Worm (Caenorhabditis elegans) whole organism, L4 larva: ENCODE data around the gene Y43C5A.2.

ENCODE experiments used
- T26A8.4 ChIP-seq: fragments of 200-800 bp; sonication (Bioruptor generic); IDR thresholded peaks from 2 replicates; pipeline ENCODE4 v1.3.6; 2022; ENCODE audit warnings: missing genetic modification characterization, missing compliant biosample characterization
- ZK337.2 ChIP-seq: fragments of 200-800 bp; sonication (Bioruptor generic); IDR thresholded peaks from 2 replicates; pipeline ENCODE4 v1.3.6; 2022; ENCODE audit warnings: missing genetic modification reagents, missing genetic modification characterization, missing compliant biosample characterization
- aha-1 ChIP-seq: fragments of 150-350 bp; peaks from one replicate; lab custom pipeline; 2014; ENCODE audit warnings: missing biosample characterization, missing genetic modification characterization
- ama-1 ChIP-seq: fragments of 150-350 bp; optimal IDR thresholded peaks from 2 replicates; lab custom pipeline; 2014; ENCODE audit warnings: inconsistent platforms, mixed read lengths
- arid-1 ChIP-seq: fragments of 200-800 bp; sonication (Bioruptor generic); conservative IDR thresholded peaks from 2 replicates; pipeline ENCODE4 v1.3.6; 2022; ENCODE audit warnings: missing genetic modification reagents, missing genetic modification characterization, missing compliant biosample characterization
- ceh-44 ChIP-seq: fragments of 200-800 bp; sonication (Bioruptor generic); IDR thresholded peaks from 2 replicates; pipeline ENCODE4 v1.3.6; 2022; ENCODE audit warnings: missing genetic modification reagents, missing genetic modification characterization, missing compliant biosample characterization
- ces-1 ChIP-seq: fragments of 150-350 bp; sonication (generic microtip); optimal IDR thresholded peaks from 4 replicates; lab custom pipeline; 2014; ENCODE audit warnings: missing biosample characterization, missing genetic modification reagents, missing genetic modification characterization
- daf-12 ChIP-seq: fragments of 150-350 bp; optimal IDR thresholded peaks from 2 replicates; lab custom pipeline; 2014; ENCODE audit warnings: missing biosample characterization, missing genetic modification reagents, missing genetic modification characterization
- daf-16 ChIP-seq, 3 experiments: sonication (generic microtip); optimal IDR thresholded peaks; 2 replicates each; lab custom pipeline; 2016 to 2017; ENCODE audit warnings: missing genetic modification characterization in 3 of 3, missing genetic modification reagents in 3 of 3, mild to moderate bottlenecking in 2 of 3, missing compliant biosample characterization in 2 of 3, missing biosample characterization in 1 of 3, moderate library complexity in 1 of 3
- daf-19 ChIP-seq: fragments of 200-800 bp; sonication (Bioruptor generic); conservative IDR thresholded peaks from 2 replicates; pipeline ENCODE4 v1.3.6; 2022; ENCODE audit warnings: missing genetic modification characterization, missing compliant biosample characterization
- daf-8 ChIP-seq: fragments of 200-800 bp; sonication (Bioruptor generic); IDR thresholded peaks from 2 replicates; pipeline ENCODE4 v1.3.6; 2022; ENCODE audit warnings: missing genetic modification characterization, missing compliant biosample characterization
- dmd-9 ChIP-seq: fragments of 200-800 bp; sonication (Bioruptor generic); IDR thresholded peaks from 2 replicates; pipeline ENCODE4 v1.3.6; 2022; ENCODE audit warnings: missing genetic modification reagents, missing genetic modification characterization, missing compliant biosample characterization
- dve-1 ChIP-seq: sonication (generic microtip); optimal IDR thresholded peaks from 2 replicates; lab custom pipeline; 2017; ENCODE audit warnings: antibody characterized with exemption, mild to moderate bottlenecking, missing genetic modification characterization, missing compliant biosample characterization; ENCODE audit not compliant: insufficient read depth
- egl-27 ChIP-seq: sonication (generic microtip); optimal IDR thresholded peaks from 3 replicates; lab custom pipeline; 2017; ENCODE audit warnings: missing biosample characterization, missing genetic modification reagents, missing genetic modification characterization
- hif-1 ChIP-seq, 2 experiments: sonication (generic microtip); optimal IDR thresholded peaks; 2 replicates each; lab custom pipeline; 2016 to 2017; ENCODE audit warnings: missing compliant biosample characterization in 2 of 2, missing genetic modification characterization in 2 of 2, missing genetic modification reagents in 2 of 2, missing genotype in 2 of 2, mild to moderate bottlenecking in 1 of 2
- hlh-11 ChIP-seq: fragments of 200-800 bp; sonication (Bioruptor generic); optimal IDR thresholded peaks from 2 replicates; lab custom pipeline; 2018; ENCODE audit warnings: mild to moderate bottlenecking, missing genetic modification characterization, missing compliant biosample characterization
- jun-1 ChIP-seq: fragments of 150-350 bp; optimal IDR thresholded peaks from 2 replicates; lab custom pipeline; 2014; ENCODE audit warnings: missing biosample characterization, missing genetic modification reagents, missing genetic modification characterization
- lin-38 ChIP-seq: fragments of 200-800 bp; sonication (Bioruptor generic); IDR thresholded peaks from 2 replicates; pipeline ENCODE4 v1.3.6; 2022; ENCODE audit warnings: missing genetic modification reagents, missing genetic modification characterization, missing compliant biosample characterization
- lir-3 ChIP-seq: sonication (generic microtip); optimal IDR thresholded peaks from 2 replicates; lab custom pipeline; 2016; ENCODE audit warnings: mild to moderate bottlenecking, missing genetic modification characterization, missing compliant biosample characterization
- madf-9 ChIP-seq: fragments of 200-800 bp; sonication (Bioruptor generic); conservative IDR thresholded peaks from 2 replicates; pipeline ENCODE4 v1.3.6; 2022; ENCODE audit warnings: missing genetic modification reagents, missing genetic modification characterization, missing compliant biosample characterization
- mdt-29 ChIP-seq: fragments of 200-800 bp; sonication (Bioruptor generic); IDR thresholded peaks from 2 replicates; pipeline ENCODE4 v1.3.6; 2022; ENCODE audit warnings: missing genetic modification reagents, missing genetic modification characterization, missing compliant biosample characterization
- mes-2 ChIP-seq: sonication (generic microtip); optimal IDR thresholded peaks from 2 replicates; lab custom pipeline; 2016; ENCODE audit warnings: missing genotype, mild to moderate bottlenecking, missing genetic modification characterization, missing compliant biosample characterization; ENCODE audit not compliant: poor library complexity, severe bottlenecking
- mxl-2 ChIP-seq: fragments of 200-800 bp; sonication (Bioruptor generic); conservative IDR thresholded peaks from 2 replicates; pipeline ENCODE4 v1.3.6; 2022; ENCODE audit warnings: missing genetic modification reagents, missing genetic modification characterization, missing compliant biosample characterization
- mxl-3 ChIP-seq: fragments of 200-800 bp; sonication (Bioruptor generic); optimal IDR thresholded peaks from 2 replicates; lab custom pipeline; 2018; ENCODE audit warnings: mild to moderate bottlenecking, missing genetic modification characterization, missing compliant biosample characterization
- nhr-111 ChIP-seq: fragments of 200-800 bp; sonication (Bioruptor generic); optimal IDR thresholded peaks from 2 replicates; lab custom pipeline; 2018; ENCODE audit warnings: mild to moderate bottlenecking, missing genetic modification characterization, missing compliant biosample characterization
- nhr-25 ChIP-seq: sonication (generic microtip); optimal IDR thresholded peaks from 2 replicates; lab custom pipeline; 2017; ENCODE audit warnings: missing genetic modification characterization, mild to moderate bottlenecking, missing compliant biosample characterization, antibody characterized with exemption, moderate library complexity, borderline replicate concordance; ENCODE audit not compliant: insufficient read depth
- nhr-28 ChIP-seq: fragments of 150-350 bp; optimal IDR thresholded peaks from 2 replicates; lab custom pipeline; 2014; ENCODE audit warnings: missing biosample characterization, missing genetic modification characterization
- nhr-41 ChIP-seq: fragments of 200-800 bp; sonication (Bioruptor generic); IDR thresholded peaks from 2 replicates; pipeline ENCODE4 v1.3.6; 2022; ENCODE audit warnings: missing genetic modification reagents, missing genetic modification characterization, missing compliant biosample characterization
- nhr-48 ChIP-seq: sonication (generic microtip); optimal IDR thresholded peaks from 2 replicates; lab custom pipeline; 2016; ENCODE audit warnings: mild to moderate bottlenecking, missing genetic modification characterization, missing compliant biosample characterization
- nhr-76 ChIP-seq: fragments of 150-350 bp; optimal IDR thresholded peaks from 2 replicates; lab custom pipeline; 2014; ENCODE audit warnings: missing biosample characterization, missing genetic modification characterization
- nhr-77 ChIP-seq: fragments of 150-350 bp; optimal IDR thresholded peaks from 2 replicates; lab custom pipeline; 2014; ENCODE audit warnings: missing biosample characterization, missing genetic modification characterization
- pha-4 ChIP-seq, 2 experiments: fragments of 150-350 bp in 1 of 2; fragments of 200-800 bp in 1 of 2; sonication (Bioruptor generic) in 1 of 2; IDR thresholded peaks in 1 of 2; optimal IDR thresholded peaks in 1 of 2; 2 replicates each; pipeline versions ENCODE4 v1.3.6 to Lab custom; 2014 to 2022; ENCODE audit warnings: missing genetic modification characterization in 2 of 2, missing genetic modification reagents in 2 of 2, missing biosample characterization in 1 of 2, missing compliant biosample characterization in 1 of 2
- pqm-1 ChIP-seq: sonication (generic microtip); optimal IDR thresholded peaks from 2 replicates; lab custom pipeline; 2017; ENCODE audit warnings: missing biosample characterization, missing genetic modification characterization
- rbr-2 ChIP-seq: sonication (generic microtip); optimal IDR thresholded peaks from 2 replicates; lab custom pipeline; 2016; ENCODE audit warnings: missing genotype, missing genetic modification characterization, missing compliant biosample characterization
- saeg-2 ChIP-seq: fragments of 200-800 bp; sonication (Bioruptor generic); IDR thresholded peaks from 2 replicates; pipeline ENCODE4 v1.3.6; 2022; ENCODE audit warnings: missing genetic modification reagents, missing genetic modification characterization, missing compliant biosample characterization
- set-16 ChIP-seq: fragments of 200-800 bp; sonication (Bioruptor generic); IDR thresholded peaks from 2 replicates; pipeline ENCODE4 v1.3.6; 2022; ENCODE audit warnings: missing genetic modification reagents, missing genetic modification characterization, missing compliant biosample characterization
- snpc-1.2 ChIP-seq: fragments of 200-800 bp; sonication (Bioruptor generic); IDR thresholded peaks from 2 replicates; pipeline ENCODE4 v1.3.6; 2022; ENCODE audit warnings: missing genetic modification reagents, missing genetic modification characterization, missing compliant biosample characterization
- snpc-4 ChIP-seq: fragments of 150-350 bp; optimal IDR thresholded peaks from 2 replicates; lab custom pipeline; 2014; ENCODE audit warnings: missing biosample characterization, missing genetic modification characterization
- unc-130 ChIP-seq: sonication (generic microtip); optimal IDR thresholded peaks from 2 replicates; lab custom pipeline; 2016; ENCODE audit warnings: missing genetic modification reagents, missing genetic modification characterization, missing compliant biosample characterization
- unc-62 ChIP-seq, 3 experiments: fragments of 150-350 bp in 1 of 3; sonication (generic microtip); optimal IDR thresholded peaks in 2 of 3; peaks in 1 of 3; 1 replicate in 1 of 3; 2 replicates in 2 of 3; lab custom pipeline; 2014 to 2017; ENCODE audit warnings: missing biosample characterization in 3 of 3, missing genetic modification characterization in 3 of 3, missing genetic modification reagents in 3 of 3, missing genotype in 1 of 3
- zip-11 ChIP-seq: fragments of 200-800 bp; sonication (Bioruptor generic); IDR thresholded peaks from 2 replicates; pipeline ENCODE4 v1.3.6; 2022; ENCODE audit warnings: missing genetic modification characterization, missing compliant biosample characterization

Gene Y43C5A.2

DNA sequence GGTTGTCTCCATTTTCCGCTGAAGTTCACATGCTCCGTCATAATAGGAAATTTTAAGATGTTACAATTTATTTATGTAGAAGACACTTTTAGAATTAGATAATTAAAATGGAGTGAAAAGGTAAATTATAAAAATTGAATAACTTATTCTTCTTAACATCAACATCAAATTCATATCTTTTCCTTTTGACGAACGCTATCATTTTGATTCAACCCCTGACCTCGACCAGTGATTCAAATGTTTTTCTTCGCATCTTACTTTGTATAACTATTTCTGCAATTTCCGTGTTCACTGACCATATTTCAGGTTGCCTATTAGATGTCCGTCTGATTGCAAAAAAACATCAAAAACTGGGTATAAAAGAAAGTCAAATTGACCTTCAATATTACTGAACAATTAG lies 7.3 kb downstream of the Y43C5A.2 start, which contains the start of gene Y43C5A.7 (continued):
- TF ChIP-seq dmd-9 (GFP tag; lab: Robert Waterston, UW) (no peak), ZK337.2 (GFP tag; lab: Robert Waterston, UW) (no peak), pha-4 (GFP tag; IDR thresholded peaks at IDR 0.05; lab: Robert Waterston, UW) (no peak), pha-4 (tag; optimal IDR thresholded peaks at IDR 0.05; lab: Kevin White, UChicago) (no peak)

DNA sequence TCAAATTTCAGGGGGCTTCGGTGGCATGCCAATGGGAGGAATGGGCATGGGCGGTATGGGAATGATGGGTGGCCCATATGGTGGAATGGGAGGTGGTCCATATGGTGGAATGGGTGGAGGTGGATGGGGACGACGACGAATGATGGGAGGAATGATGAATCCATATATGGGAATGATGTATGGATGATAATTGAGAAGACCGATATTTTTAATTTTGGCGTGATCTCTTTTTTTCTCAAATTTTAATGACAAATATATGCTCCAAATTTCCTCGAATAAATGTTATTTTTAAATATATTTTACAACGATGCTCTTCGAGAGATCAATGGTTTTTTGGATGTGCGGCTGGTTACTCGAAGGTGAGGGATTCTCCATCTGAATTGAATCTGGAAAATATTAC lies 8.0 kb downstream of the Y43C5A.2 start, which contains the start of gene Y43C5A.4:
Gene Y43C5A.4 (plus strand): TSS at position 301 of the 400 bp plus-strand sequence.
- TF ChIP-seq rbr-2 (tag; lab: Kevin White, UChicago) (no peak), nhr-111 (GFP tag; lab: Kevin White, UChicago) (no peak), hif-1 (tag; optimal IDR thresholded peaks at IDR 0.05; lab: Kevin White, UChicago) (no peak), egl-27 (tag; lab: Kevin White, UChicago) (no peak)

DNA sequence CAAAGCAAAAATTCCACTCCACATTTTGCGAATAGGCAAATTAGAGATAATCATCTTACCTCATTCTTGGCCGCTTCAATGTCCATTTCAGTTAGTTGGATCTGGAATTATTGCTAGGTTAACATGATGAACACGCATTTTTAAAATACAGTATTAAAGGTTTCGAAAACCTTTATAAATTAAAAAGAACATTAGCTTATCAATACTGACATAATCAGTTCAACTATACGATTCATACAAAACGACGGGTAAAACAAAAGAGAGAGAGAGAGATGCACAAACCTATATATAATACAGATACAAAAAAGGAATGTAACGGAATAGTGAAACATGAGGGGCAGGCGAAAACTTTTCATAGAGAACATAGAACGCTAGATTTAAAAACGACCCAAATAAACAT lies 11.8 kb downstream of the Y43C5A.2 start, which contains the start of gene thk-1:
Gene thk-1 (minus strand): TSS at position 101 of the 400 bp plus-strand sequence.
- TF ChIP-seq jun-1 (tag; lab: Kevin White, UChicago) (no peak), unc-62 (GFP tag; optimal IDR thresholded peaks at IDR 0.05 in 1 of 2; lab: Kevin White, UChicago) (peak in 1 of 2 experiments; percentile 49), unc-62 (tag; optimal IDR thresholded peaks at IDR 0.05; lab: Kevin White, UChicago) (no peak), mes-2 (no peak), nhr-28 (tag; lab: Kevin White, UChicago) (peak; percentile 7), dve-1 (tag; lab: Kevin White, UChicago) (peak; percentile 12), aha-1 (tag; lab: Kevin White, UChicago) (peak; percentile 55), pqm-1 (tag; lab: Kevin White, UChicago) (peak; percentile 44)

- no peak for TF ChIP-seq lir-3 (tag; lab: Kevin White, UChicago)
- no peak for TF ChIP-seq pqm-1 (tag; lab: Kevin White, UChicago)
- no peak for TF ChIP-seq daf-8 (GFP tag; lab: Robert Waterston, UW)
- TF ChIP-seq nhr-76 (tag; lab: Kevin White, UChicago): no peak
- TF ChIP-seq nhr-41 (GFP tag; lab: Robert Waterston, UW): no peak
- TF ChIP-seq saeg-2 (GFP tag; lab: Robert Waterston, UW): no peak
- TF ChIP-seq daf-19: no peak
- TF ChIP-seq madf-9 (GFP tag; lab: Robert Waterston, UW): no peak
- no peak for TF ChIP-seq daf-16 (GFP tag; optimal IDR thresholded peaks at IDR 0.05; lab: Kevin White, UChicago)
- TF ChIP-seq daf-16 (tag; optimal IDR thresholded peaks at IDR 0.05; lab: Kevin White, UChicago): no peak
- TF ChIP-seq nhr-77 (tag; lab: Kevin White, UChicago): peak; percentile 33
- peak; percentile 77 for TF ChIP-seq lin-38 (GFP tag; lab: Robert Waterston, UW)
- peak; percentile 76 for TF ChIP-seq mes-2
- TF ChIP-seq nhr-25: peak; percentile 5
- peak; percentile 51 for TF ChIP-seq T26A8.4 (GFP tag; lab: Robert Waterston, UW)
- TF ChIP-seq arid-1 (GFP tag; lab: Robert Waterston, UW): 0 out of 2 replicates have a peak, but pooled peaks have one; percentile 14
- TF ChIP-seq ceh-44 (GFP tag; lab: Robert Waterston, UW): no peak
- TF ChIP-seq mdt-29 (GFP tag; lab: Robert Waterston, UW): no peak
- no peak for TF ChIP-seq unc-130 (GFP tag; lab: Kevin White, UChicago)
- TF ChIP-seq set-16 (GFP tag; lab: Robert Waterston, UW): peak; percentile 17; the same call in 1 of the 2 replicates
- TF ChIP-seq hlh-11: peak; percentile 70
- TF ChIP-seq nhr-48 (tag; lab: Kevin White, UChicago): no peak
- TF ChIP-seq mxl-2 (GFP tag; lab: Robert Waterston, UW): no peak
- TF ChIP-seq rbr-2 (tag; lab: Kevin White, UChicago): peak; percentile 67
- TF ChIP-seq snpc-1.2 (GFP tag; lab: Robert Waterston, UW): no peak
- TF ChIP-seq zip-11 (GFP tag; lab: Robert Waterston, UW): no peak
- TF ChIP-seq ama-1 (lab: Kevin White, UChicago): no peak
- TF ChIP-seq snpc-4 (tag; lab: Kevin White, UChicago): no peak
- TF ChIP-seq ces-1 (GFP tag; lab: Kevin White, UChicago): no peak
- TF ChIP-seq daf-12 (tag; lab: Kevin White, UChicago): no peak
- peak; percentile 87 for TF ChIP-seq mxl-3 (GFP tag; lab: Kevin White, UChicago)
- TF ChIP-seq dve-1 (tag; lab: Kevin White, UChicago): peak; percentile 47
Observed at ce11 chrIV:10284194-10284910, 14.7 kb downstream of the Y43C5A.2 start, which contains the start of gene rad-51. Gene rad-51, minus strand, starts transcription at chrIV:10284244.
